Worm (Caenorhabditis elegans) whole organism, L4/young adult: ENCODE data around the gene mec-14.

Experiments
- W03F9.2 ChIP-seq: fragments of 150-350 bp; optimal IDR thresholded peaks from 2 replicates; lab custom pipeline; 2014; ENCODE audit warnings: missing biosample characterization, missing genetic modification characterization
- dao-5 ChIP-seq: sonication (generic microtip); optimal IDR thresholded peaks from 2 replicates; lab custom pipeline; 2016; ENCODE audit warnings: missing genotype, missing genetic modification characterization, moderate library complexity, missing compliant biosample characterization
- him-1 ChIP-seq: sonication (generic microtip); optimal IDR thresholded peaks from 2 replicates; lab custom pipeline; 2016; ENCODE audit warnings: missing genotype, missing genetic modification reagents, missing genetic modification characterization, missing compliant biosample characterization

DNA sequence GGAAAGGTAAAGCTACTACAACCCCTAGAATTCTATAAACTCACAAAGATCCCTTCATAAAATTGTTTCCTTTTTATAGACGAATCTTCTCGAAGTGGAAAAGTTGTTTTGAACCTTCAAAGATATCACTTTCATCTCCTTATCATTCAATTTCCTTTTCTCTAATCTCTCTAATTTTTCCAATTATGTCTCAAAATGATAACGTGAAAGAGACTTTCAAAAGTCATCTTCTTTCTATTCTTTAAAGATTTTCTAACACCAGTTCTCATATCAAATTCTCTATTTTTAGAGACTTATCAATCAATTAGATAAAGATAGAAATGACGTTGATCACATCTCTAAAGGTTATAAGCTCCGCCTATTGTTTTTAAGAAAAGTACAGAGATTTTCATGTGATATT is 6.7 kb upstream of the mec-14 start:
- TF ChIP-seq W03F9.2 (tag; lab: Kevin White, UChicago) (no peak), him-1 (no peak), dao-5 (tag; lab: Kevin White, UChicago) (no peak)
